Fruit fly (Drosophila melanogaster): ENCODE results near the gene Ho.

The Ho gene

DNA sequence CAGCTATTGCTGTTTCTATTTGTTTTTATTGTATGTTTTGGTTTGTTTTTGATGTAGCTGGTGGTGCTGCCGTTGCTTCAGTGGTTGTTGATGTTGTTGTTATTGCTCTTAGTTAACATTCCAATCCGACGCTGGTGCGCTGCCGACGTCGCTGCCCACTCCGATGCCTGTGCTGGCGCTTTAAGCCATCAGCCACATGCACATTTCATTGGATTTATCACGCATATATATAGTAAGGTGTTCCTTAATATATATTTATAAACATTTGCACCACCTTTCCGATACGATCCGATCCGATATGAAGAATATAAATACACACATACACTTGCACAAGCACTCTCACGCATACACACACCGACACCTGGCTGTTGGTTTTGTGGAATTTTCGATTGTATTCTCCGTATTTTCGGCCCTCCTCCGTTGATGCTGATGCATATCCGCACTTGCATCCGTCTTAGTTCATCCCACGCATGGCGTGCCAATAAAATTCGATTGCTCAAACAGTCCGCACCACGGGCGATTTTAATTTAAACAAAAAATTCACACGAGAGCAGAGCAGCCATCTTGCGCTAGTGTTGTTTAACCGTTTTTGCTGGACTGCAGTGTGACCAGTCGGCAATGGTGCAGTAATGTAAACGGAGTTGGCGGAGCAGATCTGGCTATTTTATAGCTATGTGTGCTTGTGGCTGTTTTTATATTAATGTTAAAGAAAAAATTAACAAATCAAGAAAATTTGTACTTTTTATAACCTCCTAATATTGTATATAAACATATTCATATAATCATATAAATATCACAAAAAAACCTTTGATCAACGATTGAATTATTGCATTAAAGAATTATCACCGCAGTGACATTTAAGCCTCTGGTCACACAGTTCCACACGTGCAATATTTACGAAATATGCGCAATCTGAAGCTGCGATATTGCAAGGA, 29.2 kb upstream of the Ho start, which contains the start of the genes Csk and Elp1 (continued):
- no peak for TF ChIP-seq CG1621 (tag; optimal IDR thresholded peaks at IDR 0.05)
- peak; percentile 66 for TF ChIP-seq esn (GFP tag; optimal IDR thresholded peaks at IDR 0.05)
- TF ChIP-seq pdm3 (GFP tag; optimal IDR thresholded peaks at IDR 0.05): peak; percentile 44
- no peak for TF ChIP-seq salr (GFP tag; optimal IDR thresholded peaks at IDR 0.05)
- TF ChIP-seq Hr38 (GFP tag; optimal IDR thresholded peaks at IDR 0.05): no peak
- no peak for TF ChIP-seq CG7368 (GFP tag; optimal IDR thresholded peaks at IDR 0.05)
- TF ChIP-seq topi (GFP tag; optimal IDR thresholded peaks at IDR 0.05): peak; percentile 39
- TF ChIP-seq cyc (GFP tag; optimal IDR thresholded peaks at IDR 0.05): peak; percentile 51
- peak; percentile 46 for TF ChIP-seq acj6 (GFP tag; optimal IDR thresholded peaks at IDR 0.05)
- peak; percentile 37; the same call in 1 of the 3 replicates for TF ChIP-seq eg (GFP tag; IDR thresholded peaks at IDR 0.05)
- peak; percentile 9 for TF ChIP-seq fd59A (GFP tag; optimal IDR thresholded peaks at IDR 0.05)
- peak; percentile 3 for TF ChIP-seq dac (GFP tag; optimal IDR thresholded peaks at IDR 0.05)
- no peak for TF ChIP-seq CG6276 (GFP tag; optimal IDR thresholded peaks at IDR 0.05)
- TF ChIP-seq CG11902 (GFP tag; optimal IDR thresholded peaks at IDR 0.05): peak; percentile 7
- TF ChIP-seq CG8119 (GFP tag; IDR thresholded peaks at IDR 0.05): no peak
- TF ChIP-seq spab (GFP tag; optimal IDR thresholded peaks at IDR 0.05): no peak
- peak in 1 of 2 experiments; percentile 12 for TF ChIP-seq ss (GFP tag; optimal IDR thresholded peaks at IDR 0.05)
- peak; percentile 41 for TF ChIP-seq Hr39 (GFP tag; optimal IDR thresholded peaks at IDR 0.05)
- TF ChIP-seq CG6163 (GFP tag; IDR thresholded peaks at IDR 0.05): no peak
- peak; percentile 2 for TF ChIP-seq Lpt (GFP tag; optimal IDR thresholded peaks at IDR 0.05)
- TF ChIP-seq Sox102F (GFP tag; optimal IDR thresholded peaks at IDR 0.05): peak; percentile 57
- no peak for TF ChIP-seq CG4318 (GFP tag; optimal IDR thresholded peaks at IDR 0.05)
- peak; percentile 6 for TF ChIP-seq CG6808 (GFP tag; optimal IDR thresholded peaks at IDR 0.05)

DNA sequence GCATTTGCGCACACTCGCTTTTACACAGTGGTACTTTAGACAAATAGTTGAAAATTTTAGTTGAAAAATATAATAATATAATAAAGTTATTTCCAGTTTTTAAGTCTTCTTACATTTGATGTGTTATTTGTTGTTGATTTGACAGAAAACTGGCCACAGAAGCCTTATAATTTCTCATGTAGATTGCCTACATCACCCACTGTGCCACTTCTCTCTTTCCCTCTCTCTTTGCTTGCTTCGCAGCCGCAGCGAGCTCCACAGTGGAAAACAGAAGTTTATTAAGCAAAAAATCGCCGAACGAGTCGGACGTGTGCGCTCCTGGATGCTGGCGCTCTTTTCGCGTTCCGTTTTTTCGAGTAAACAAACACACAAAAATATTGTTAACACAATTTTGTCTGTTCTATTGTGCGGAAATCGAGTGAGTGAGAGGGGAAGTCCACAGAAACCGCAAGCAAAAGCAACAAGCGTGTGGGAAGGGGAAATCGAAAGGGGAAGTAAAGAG, 23.6 kb upstream of the Ho start, which contains the start of gene CG42327:
CG42327 (plus strand) TSS at position 277 of the 502 bp plus-strand sequence.
- TF ChIP-seq fd59A (GFP tag; optimal IDR thresholded peaks at IDR 0.05) (peak; percentile 83), pdm3 (GFP tag; optimal IDR thresholded peaks at IDR 0.05) (peak; percentile 95), CG6163 (GFP tag; IDR thresholded peaks at IDR 0.05) (peak; percentile 99), Smox (GFP tag; optimal IDR thresholded peaks at IDR 0.05) (peak; percentile 93), Blimp-1 (GFP tag; optimal IDR thresholded peaks at IDR 0.05) (peak; percentile 96), CG9139 (GFP tag; optimal IDR thresholded peaks at IDR 0.05) (peak; percentile 78), topi (GFP tag; optimal IDR thresholded peaks at IDR 0.05) (peak; percentile 93), vri (GFP tag; optimal IDR thresholded peaks at IDR 0.05) (peak; percentile 93), CG7368 (GFP tag; optimal IDR thresholded peaks at IDR 0.05) (peak; percentile 95), Hr4 (GFP tag; optimal IDR thresholded peaks at IDR 0.05) (peak; percentile 97), CG11294 (GFP tag; IDR thresholded peaks at IDR 0.05) (peak; percentile 90), CG6808 (GFP tag; optimal IDR thresholded peaks at IDR 0.05) (peak; percentile 83), CG31627 (GFP tag; optimal IDR thresholded peaks at IDR 0.05) (peak; percentile 90), CG4318 (GFP tag; optimal IDR thresholded peaks at IDR 0.05) (peak; percentile 97), CG6276 (GFP tag; optimal IDR thresholded peaks at IDR 0.05) (peak; percentile 95), eg (GFP tag; IDR thresholded peaks at IDR 0.05) (peak; percentile 98), Sox15 (GFP tag; optimal IDR thresholded peaks at IDR 0.05) (peak; percentile 80), CG3032 (tag; optimal IDR thresholded peaks at IDR 0.05) (peak; percentile 88), CG3919 (GFP tag; optimal IDR thresholded peaks at IDR 0.05) (peak; percentile 97), Lpt (GFP tag; optimal IDR thresholded peaks at IDR 0.05) (peak; percentile 98), CG16779 (tag; optimal IDR thresholded peaks at IDR 0.05) (peak; percentile 92), esn (GFP tag; optimal IDR thresholded peaks at IDR 0.05) (peak; percentile 96), dac (GFP tag; optimal IDR thresholded peaks at IDR 0.05) (peak; percentile 97), CG11902 (GFP tag; optimal IDR thresholded peaks at IDR 0.05) (peak; percentile 81), CG1621 (tag; optimal IDR thresholded peaks at IDR 0.05) (peak; percentile 86), fkh (GFP tag; optimal IDR thresholded peaks at IDR 0.05) (peak; percentile 86), Ets96B (tag; optimal IDR thresholded peaks at IDR 0.05) (peak; percentile 94), CG8632 (GFP tag; optimal IDR thresholded peaks at IDR 0.05) (peak; percentile 93), CG34406 (GFP tag; optimal IDR thresholded peaks at IDR 0.05) (peak; percentile 96), Hr38 (GFP tag; optimal IDR thresholded peaks at IDR 0.05) (no peak), achi (GFP tag; optimal IDR thresholded peaks at IDR 0.05) (peak; percentile 97), Met (GFP tag; optimal IDR thresholded peaks at IDR 0.05) (peak; percentile 94), spab (GFP tag; optimal IDR thresholded peaks at IDR 0.05) (peak; percentile 90), Ets21C (GFP tag; optimal IDR thresholded peaks at IDR 0.05) (peak; percentile 87), CG8119 (GFP tag; IDR thresholded peaks at IDR 0.05) (peak; percentile 99), Gug (GFP tag; IDR thresholded peaks at IDR 0.05) (peak; percentile 92), net (GFP tag; optimal IDR thresholded peaks at IDR 0.05) (peak; percentile 98), CG10669 (GFP tag; optimal IDR thresholded peaks at IDR 0.05) (peak; percentile 93), salr (GFP tag; optimal IDR thresholded peaks at IDR 0.05) (peak; percentile 85 to 95)
